Worm (Caenorhabditis elegans): ENCODE data around the gene srv-31.
"Not testable (repeated sequence)": the region's sequence is repeated elsewhere in the genome, so short reads cannot be mapped to it uniquely, and the experiment has no call there.

srv-31 gene

ce11 chrIV:6271923-6272322 is at the start of gene srv-31:
Gene srv-31 (minus strand): TSS chrIV:6272023.
- TF ChIP-seq skn-1 (tag; optimal IDR thresholded peaks at IDR 0.05) (no peak), blmp-1 (tag; optimal IDR thresholded peaks at IDR 0.05; ENCODE audit: insufficient read depth) (no peak), egl-27 (tag; optimal IDR thresholded peaks at IDR 0.05) (no peak), Y55F3AM.14 (GFP tag; optimal IDR thresholded peaks at IDR 0.05) (no peak), nhr-6 (tag; optimal IDR thresholded peaks at IDR 0.05) (no peak), ztf-4 (tag; optimal IDR thresholded peaks at IDR 0.05) (no peak)

- not testable (repeated sequence) for TF ChIP-seq nhr-12, mdl-1, nhr-21 (tag; optimal IDR thresholded peaks at IDR 0.05)
Observed at ce11 chrIV:6317357-6317756, 45.5 kb upstream of the srv-31 start, which contains the start of gene Y73B6BL.12. Gene Y73B6BL.12 (minus strand): TSS chrIV:6317457.

ce11 chrIV:6307439-6307838 is 35.6 kb upstream of the srv-31 start, which contains the start of gene csp-2:
Gene csp-2 (plus strand): TSS chrIV:6307739.
- TF ChIP-seq ama-1 (optimal IDR thresholded peaks at IDR 0.05) (no peak), snpc-4 (tag; optimal IDR thresholded peaks at IDR 0.05) (no peak), nhr-11 (tag; optimal IDR thresholded peaks at IDR 0.05) (no peak), lin-11 (tag; optimal IDR thresholded peaks at IDR 0.05) (no peak), nhr-10 (tag; optimal IDR thresholded peaks at IDR 0.05) (no peak), elt-3 (tag; optimal IDR thresholded peaks at IDR 0.05) (no peak), ztf-4 (tag; optimal IDR thresholded peaks at IDR 0.05) (no peak), egl-27 (tag; optimal IDR thresholded peaks at IDR 0.05) (no peak), ceh-82 (tag; optimal IDR thresholded peaks at IDR 0.05) (no peak), ztf-1 (GFP tag; conservative IDR thresholded peaks at IDR 0.05) (no peak), ZK546.5 (tag; optimal IDR thresholded peaks at IDR 0.05) (no peak), alr-1 (tag; optimal IDR thresholded peaks at IDR 0.05) (no peak), fos-1 (tag; optimal IDR thresholded peaks at IDR 0.05) (no peak), zag-1 (tag; optimal IDR thresholded peaks at IDR 0.05) (no peak), nhr-23 (tag; optimal IDR thresholded peaks at IDR 0.05) (no peak), unc-62 (GFP tag; optimal IDR thresholded peaks at IDR 0.05) (no peak), nhr-77 (tag; optimal IDR thresholded peaks at IDR 0.05) (no peak), nhr-237 (tag; optimal IDR thresholded peaks at IDR 0.05) (no peak), nhr-21 (tag; optimal IDR thresholded peaks at IDR 0.05) (no peak)

- TF ChIP-seq blmp-1 (tag; optimal IDR thresholded peaks at IDR 0.05; ENCODE audit: insufficient read depth) (no peak), lin-13 (GFP tag; optimal IDR thresholded peaks at IDR 0.05) (no peak), lsy-2 (tag; optimal IDR thresholded peaks at IDR 0.05) (no peak), F13H6.1 (tag; optimal IDR thresholded peaks at IDR 0.05) (no peak), ztf-4 (tag; optimal IDR thresholded peaks at IDR 0.05) (no peak), ztf-1 (GFP tag; conservative IDR thresholded peaks at IDR 0.05) (no peak), nhr-6 (tag; optimal IDR thresholded peaks at IDR 0.05) (no peak), nhr-11 (tag; optimal IDR thresholded peaks at IDR 0.05) (no peak), ceh-82 (tag; optimal IDR thresholded peaks at IDR 0.05) (no peak), nhr-12 (tag; optimal IDR thresholded peaks at IDR 0.05) (no peak), R02D3.7 (tag; optimal IDR thresholded peaks at IDR 0.05) (no peak), sma-3 (GFP tag; optimal IDR thresholded peaks at IDR 0.05) (no peak), ZK546.5 (tag; optimal IDR thresholded peaks at IDR 0.05) (no peak), alr-1 (tag; optimal IDR thresholded peaks at IDR 0.05) (no peak), unc-62 (GFP tag; optimal IDR thresholded peaks at IDR 0.05) (no peak), fos-1 (tag; optimal IDR thresholded peaks at IDR 0.05) (no peak), ztf-11 (tag; optimal IDR thresholded peaks at IDR 0.05) (no peak)
Observed at ce11 chrIV:6303642-6304041, 31.8 kb upstream of the srv-31 start, which contains the start of gene srv-25. Gene srv-25 (minus strand): TSS chrIV:6303742.

ce11 chrIV:6301764-6302163 is 29.9 kb upstream of the srv-31 start, which contains the start of gene srv-26:
Gene srv-26 (minus strand): TSS chrIV:6301864.
- no peak for TF ChIP-seq ztf-11 (tag; optimal IDR thresholded peaks at IDR 0.05)
- TF ChIP-seq elt-3 (tag; optimal IDR thresholded peaks at IDR 0.05), result no peak

ce11 chrIV:6299523-6299922 is 27.7 kb upstream of the srv-31 start:
- TF ChIP-seq sma-3 (GFP tag; optimal IDR thresholded peaks at IDR 0.05) (no peak), peb-1 (tag; optimal IDR thresholded peaks at IDR 0.05) (no peak), elt-3 (tag; optimal IDR thresholded peaks at IDR 0.05) (no peak), nhr-10 (tag; optimal IDR thresholded peaks at IDR 0.05) (no peak), snpc-4 (tag; optimal IDR thresholded peaks at IDR 0.05) (no peak), nhr-21 (tag; optimal IDR thresholded peaks at IDR 0.05) (no peak), sma-9 (GFP tag; optimal IDR thresholded peaks at IDR 0.05) (no peak), sma-9 (tag; optimal IDR thresholded peaks at IDR 0.05) (no peak), aly-2 (tag; optimal IDR thresholded peaks at IDR 0.05) (no peak)

Measured in whole organism, L2 larva.